Fruit fly (Drosophila melanogaster): ENCODE results near the gene CG9547.

DNA sequence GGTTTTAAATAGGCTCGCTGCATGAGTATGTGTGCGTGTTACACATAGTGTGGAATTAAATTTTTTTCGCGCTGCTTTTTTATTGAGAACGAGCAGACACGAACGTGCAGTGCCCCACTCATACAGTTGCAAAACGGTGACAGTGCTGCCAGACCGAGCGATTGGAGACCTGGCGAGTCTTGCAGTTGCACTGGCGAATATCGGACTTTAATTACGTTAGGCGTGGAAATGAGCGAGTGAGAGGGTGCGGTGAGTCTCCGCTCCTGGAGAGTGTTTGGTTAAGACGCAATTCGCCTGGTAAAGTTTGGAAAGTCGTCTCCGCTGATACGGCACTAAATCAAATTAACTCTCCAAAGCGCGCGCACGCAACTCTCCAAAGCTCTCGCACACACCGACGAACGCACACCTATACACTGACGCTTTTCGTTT lies 13.0 kb downstream of the CG9547 start:
- TF ChIP-seq CG8478 (optimal IDR thresholded peaks at IDR 0.05) (no peak), CTCF (optimal IDR thresholded peaks at IDR 0.05) (no peak)

Data from S2 (cell line).